Fruit fly (Drosophila melanogaster) whole organism, embryonic: Measurements from ENCODE around the gene CG14020.
A peak's percentile ranks its signal among the peaks of the same experiment; 100 is the strongest.

Source experiments
- Antp ChIP-seq: fragments of 200-800 bp; sonication (Bioruptor generic); optimal IDR thresholded peaks from 3 replicates; lab custom pipeline; 2016; ENCODE audit warnings: missing biosample characterization, missing genetic modification characterization
- Atf-2 ChIP-seq: fragments of 200-800 bp; sonication (Bioruptor generic); optimal IDR thresholded peaks from 2 replicates; lab custom pipeline; 2016; ENCODE audit warnings: missing biosample characterization, missing genetic modification characterization
- CG1024 ChIP-seq: fragments of 200-800 bp; sonication (Bioruptor generic); IDR thresholded peaks from 2 replicates; pipeline ENCODE4 v1.3.6; 2022; ENCODE audit warnings: missing biosample characterization, missing genetic modification characterization
- CG10267 ChIP-seq: fragments of 200-800 bp; sonication (Bioruptor generic); optimal IDR thresholded peaks from 2 replicates; lab custom pipeline; 2018; ENCODE audit warnings: missing biosample characterization, mild to moderate bottlenecking, missing genetic modification characterization, moderate library complexity
- CG10654 ChIP-seq: fragments of 200-800 bp; sonication (Bioruptor generic); optimal IDR thresholded peaks from 2 replicates; lab custom pipeline; 2016; ENCODE audit warnings: missing biosample characterization, missing genetic modification characterization
- CG10979 ChIP-seq: fragments of 200-800 bp; sonication (Bioruptor generic); optimal IDR thresholded peaks from 2 replicates; lab custom pipeline; 2018; ENCODE audit warnings: missing biosample characterization, mild to moderate bottlenecking, missing genetic modification characterization, moderate library complexity
- CG11696 ChIP-seq: fragments of 200-800 bp; sonication (Bioruptor generic); IDR thresholded peaks from 2 replicates; pipeline ENCODE4 v1.3.6; 2022; ENCODE audit warnings: missing biosample characterization, missing genetic modification characterization
- CG12236 ChIP-seq: fragments of 200-800 bp; sonication (Bioruptor generic); optimal IDR thresholded peaks from 2 replicates; lab custom pipeline; 2016; ENCODE audit warnings: missing biosample characterization, missing genetic modification characterization
- CG13287 ChIP-seq: fragments of 200-800 bp; sonication (Bioruptor generic); IDR thresholded peaks from 2 replicates; pipeline ENCODE4 v1.3.6; 2022; ENCODE audit warnings: missing biosample characterization, missing genetic modification characterization; ENCODE audit not compliant: partially characterized antibody
- CG13775 ChIP-seq: fragments of 200-800 bp; sonication (Bioruptor generic); optimal IDR thresholded peaks from 3 replicates; lab custom pipeline; 2017; ENCODE audit warnings: missing biosample characterization, mild to moderate bottlenecking, missing genetic modification characterization
- CG14710 ChIP-seq: fragments of 200-800 bp; sonication (Bioruptor generic); optimal IDR thresholded peaks from 3 replicates; lab custom pipeline; 2019; ENCODE audit warnings: missing biosample characterization, mild to moderate bottlenecking, missing genetic modification characterization, moderate library complexity
- CG15696 ChIP-seq: fragments of 200-800 bp; sonication (Bioruptor generic); optimal IDR thresholded peaks from 2 replicates; lab custom pipeline; 2019; ENCODE audit warnings: missing biosample characterization, mild to moderate bottlenecking, missing genetic modification characterization, moderate library complexity
- CG1603 ChIP-seq: fragments of 200-800 bp; sonication (Bioruptor generic); optimal IDR thresholded peaks from 2 replicates; lab custom pipeline; 2019; ENCODE audit warnings: missing biosample characterization, mild to moderate bottlenecking, missing genetic modification characterization, moderate library complexity
- CG3281 ChIP-seq: fragments of 200-800 bp; sonication (Bioruptor generic); optimal IDR thresholded peaks from 3 replicates; lab custom pipeline; 2017; ENCODE audit warnings: missing biosample characterization, mild to moderate bottlenecking, missing genetic modification characterization
- CG4328 ChIP-seq: fragments of 200-800 bp; sonication (Bioruptor generic); optimal IDR thresholded peaks from 3 replicates; lab custom pipeline; 2017; ENCODE audit warnings: missing biosample characterization, missing genetic modification reagents, missing genetic modification characterization
- CG43689 ChIP-seq: fragments of 200-800 bp; sonication (Bioruptor generic); IDR thresholded peaks from 2 replicates; pipeline ENCODE4 v1.3.6; 2022; ENCODE audit warnings: missing biosample characterization, missing genetic modification characterization
- CG4424 ChIP-seq: fragments of 200-800 bp; sonication (Bioruptor generic); optimal IDR thresholded peaks from 3 replicates; lab custom pipeline; 2016; ENCODE audit warnings: missing biosample characterization, missing genetic modification characterization
- CG7556 ChIP-seq: fragments of 200-800 bp; sonication (Bioruptor generic); optimal IDR thresholded peaks from 2 replicates; lab custom pipeline; 2017; ENCODE audit warnings: missing biosample characterization, mild to moderate bottlenecking, missing genetic modification characterization
- CG7928 ChIP-seq: fragments of 200-800 bp; sonication (Bioruptor generic); optimal IDR thresholded peaks from 2 replicates; lab custom pipeline; 2017; ENCODE audit warnings: missing biosample characterization, mild to moderate bottlenecking, missing genetic modification characterization
- CG8281 ChIP-seq: fragments of 200-800 bp; sonication (Bioruptor generic); optimal IDR thresholded peaks from 2 replicates; lab custom pipeline; 2018; ENCODE audit warnings: missing biosample characterization, mild to moderate bottlenecking, missing genetic modification characterization, moderate library complexity
- CG8765 ChIP-seq: fragments of 200-800 bp; sonication (Bioruptor generic); IDR thresholded peaks from 2 replicates; pipeline ENCODE4 v1.3.6; 2022; ENCODE audit warnings: missing biosample characterization, missing genetic modification characterization
- CG9727 ChIP-seq: fragments of 200-800 bp; sonication (Bioruptor generic); optimal IDR thresholded peaks from 3 replicates; lab custom pipeline; 2017; ENCODE audit warnings: missing biosample characterization, mild to moderate bottlenecking, missing genetic modification characterization
- Dip2 ChIP-seq: fragments of 200-800 bp; sonication (Bioruptor generic); IDR thresholded peaks from 2 replicates; pipeline ENCODE4 v1.3.6; 2022; ENCODE audit warnings: missing biosample characterization, missing genetic modification characterization
- Doc3 ChIP-seq: fragments of 200-800 bp; sonication (Bioruptor generic); IDR thresholded peaks from 3 replicates; pipeline ENCODE4 v1.3.6; 2022; ENCODE audit warnings: missing biosample characterization, missing genetic modification characterization; ENCODE audit not compliant: partially characterized antibody
- Hmx ChIP-seq: fragments of 200-800 bp; sonication (Bioruptor generic); optimal IDR thresholded peaks from 2 replicates; lab custom pipeline; 2016; ENCODE audit warnings: missing biosample characterization, missing genetic modification characterization
- Med ChIP-seq: fragments of 200-800 bp; sonication (Bioruptor generic); peaks from one replicate; lab custom pipeline; 2016; ENCODE audit warnings: missing biosample characterization, missing genetic modification characterization, mild to moderate bottlenecking, inconsistent platforms, moderate library complexity
- Meics ChIP-seq: fragments of 200-800 bp; sonication (Bioruptor generic); optimal IDR thresholded peaks from 2 replicates; lab custom pipeline; 2017; ENCODE audit warnings: missing biosample characterization, mild to moderate bottlenecking, missing genetic modification characterization
- NC2β ChIP-seq: fragments of 200-800 bp; sonication (Bioruptor generic); optimal IDR thresholded peaks from 2 replicates; lab custom pipeline; 2016; ENCODE audit warnings: missing biosample characterization, missing genetic modification characterization
- Nf-YC ChIP-seq: fragments of 200-800 bp; optimal IDR thresholded peaks from 3 replicates; lab custom pipeline; 2019; ENCODE audit warnings: missing biosample characterization, mild to moderate bottlenecking, missing genetic modification characterization, moderate library complexity
- Spps ChIP-seq: fragments of 200-800 bp; sonication (Bioruptor generic); optimal IDR thresholded peaks from 2 replicates; lab custom pipeline; 2018; ENCODE audit warnings: missing biosample characterization, mild to moderate bottlenecking, missing genetic modification characterization
- Trl ChIP-seq, 3 experiments: fragments of >200 bp in 2 of 3; fragments of 200-800 bp in 1 of 3; sonication (Bioruptor generic) in 1 of 3; optimal IDR thresholded peaks; 2 replicates in 1 of 3; 3 replicates in 2 of 3; lab custom pipeline; 2016 to 2017; ENCODE audit warnings: missing biosample characterization in 1 of 3, missing genetic modification characterization in 1 of 3
- Xrp1 ChIP-seq: fragments of 200-800 bp; sonication (Bioruptor generic); IDR thresholded peaks from 2 replicates; pipeline ENCODE4 v1.3.6; 2022; ENCODE audit warnings: missing biosample characterization, missing genetic modification characterization
- amos ChIP-seq: fragments of 200-800 bp; sonication (Bioruptor generic); IDR thresholded peaks from 2 replicates; pipeline ENCODE4 v1.3.6; 2022; ENCODE audit warnings: missing biosample characterization, missing genetic modification characterization; ENCODE audit not compliant: partially characterized antibody
- az2 ChIP-seq: fragments of 200-800 bp; sonication (Bioruptor generic); optimal IDR thresholded peaks from 3 replicates; lab custom pipeline; 2016; ENCODE audit warnings: missing biosample characterization, missing genetic modification characterization
- bowl ChIP-seq: fragments of 200-800 bp; sonication (Bioruptor generic); IDR thresholded peaks from 2 replicates; pipeline ENCODE4 v1.3.6; 2022; ENCODE audit warnings: missing biosample characterization, missing genetic modification characterization
- chinmo ChIP-seq: fragments of 200-800 bp; sonication (Bioruptor generic); IDR thresholded peaks from 4 replicates; pipeline ENCODE4 v1.3.6; 2022; ENCODE audit warnings: missing biosample characterization, missing genetic modification characterization; ENCODE audit not compliant: partially characterized antibody
- ci ChIP-seq: fragments of 200-800 bp; sonication (Bioruptor generic); IDR thresholded peaks from 3 replicates; pipeline ENCODE4 v1.3.6; 2022; ENCODE audit warnings: missing biosample characterization, missing genetic modification characterization
- dm ChIP-seq: fragments of 200-800 bp; sonication (Bioruptor generic); optimal IDR thresholded peaks from 3 replicates; lab custom pipeline; 2016; ENCODE audit warnings: missing biosample characterization, missing genetic modification characterization
- dmrt99B ChIP-seq: fragments of 200-800 bp; sonication (Bioruptor generic); optimal IDR thresholded peaks from 2 replicates; lab custom pipeline; 2018; ENCODE audit warnings: missing biosample characterization, mild to moderate bottlenecking, missing genetic modification characterization, moderate library complexity
- fd64A ChIP-seq: fragments of 200-800 bp; sonication (Bioruptor generic); optimal IDR thresholded peaks from 3 replicates; lab custom pipeline; 2018; ENCODE audit warnings: missing biosample characterization, mild to moderate bottlenecking, missing genetic modification characterization
- grn ChIP-seq: fragments of 200-800 bp; sonication (Bioruptor generic); optimal IDR thresholded peaks from 3 replicates; lab custom pipeline; 2017; ENCODE audit warnings: missing biosample characterization, missing genetic modification characterization
- hth ChIP-seq: fragments of >200 bp; optimal IDR thresholded peaks from 2 replicates; lab custom pipeline; 2017; ENCODE audit warnings: inconsistent platforms
- knrl ChIP-seq: fragments of 200-800 bp; sonication (Bioruptor generic); IDR thresholded peaks from 3 replicates; pipeline ENCODE4 v1.3.6; 2022; ENCODE audit warnings: missing biosample characterization, missing genetic modification characterization; ENCODE audit not compliant: partially characterized antibody
- maf-S ChIP-seq: fragments of 200-800 bp; sonication (Bioruptor generic); optimal IDR thresholded peaks from 2 replicates; lab custom pipeline; 2016; ENCODE audit warnings: missing biosample characterization, missing genetic modification characterization
- mam ChIP-seq: fragments of 200-800 bp; sonication (Bioruptor generic); optimal IDR thresholded peaks from 3 replicates; lab custom pipeline; 2016; ENCODE audit warnings: missing biosample characterization, missing genetic modification characterization
- pum ChIP-seq: fragments of 200-800 bp; sonication (Bioruptor generic); optimal IDR thresholded peaks from 2 replicates; lab custom pipeline; 2016; ENCODE audit warnings: missing biosample characterization, missing genetic modification characterization
- ro ChIP-seq: fragments of 200-800 bp; sonication (Bioruptor generic); IDR thresholded peaks from 2 replicates; pipeline ENCODE4 v1.3.6; 2022; ENCODE audit warnings: missing biosample characterization, missing genetic modification characterization
- sens ChIP-seq: fragments of 200-800 bp; sonication (Bioruptor generic); peaks from one replicate; lab custom pipeline; 2016; ENCODE audit warnings: missing biosample characterization, missing genetic modification characterization
- sisA ChIP-seq: fragments of 200-800 bp; sonication (Bioruptor generic); IDR thresholded peaks from 2 replicates; pipeline ENCODE4 v1.3.6; 2022; ENCODE audit warnings: missing biosample characterization, missing genetic modification characterization
- tna ChIP-seq: fragments of 200-800 bp; sonication (Bioruptor generic); IDR thresholded peaks from 2 replicates; pipeline ENCODE4 v1.3.6; 2022; ENCODE audit warnings: missing biosample characterization, missing genetic modification characterization; ENCODE audit not compliant: partially characterized antibody
- yki ChIP-seq: fragments of >200 bp; optimal IDR thresholded peaks from 3 replicates; lab custom pipeline; 2018
- z ChIP-seq: fragments of 200-800 bp; sonication (Bioruptor generic); IDR thresholded peaks from 3 replicates; pipeline ENCODE4 v1.3.6; 2022; ENCODE audit warnings: missing biosample characterization, missing genetic modification characterization

The CG14020 gene

dm6 chr2L:5491220-5491619, 26.3 kb upstream of the CG14020 start (continued):
- no peak for TF ChIP-seq CG12236 (GFP tag; lab: Kevin White, UChicago)
- no peak for TF ChIP-seq amos (GFP tag; lab: Robert Waterston, UW)
- TF ChIP-seq az2 (GFP tag; lab: Kevin White, UChicago) = peak; percentile 15
- TF ChIP-seq CG9727 = peak; percentile 49
- TF ChIP-seq dmrt99B (tag; lab: Kevin White, UChicago) = no peak
- no peak for TF ChIP-seq Trl (optimal IDR thresholded peaks at IDR 0.05; lab: Kevin White, UChicago)
- no peak for TF ChIP-seq Trl (GFP tag; optimal IDR thresholded peaks at IDR 0.05; lab: Kevin White, UChicago)
- TF ChIP-seq hth (lab: Kevin White, UChicago) = no peak
- no peak for TF ChIP-seq Dip2 (GFP tag; lab: Robert Waterston, UW)
- peak; percentile 24 for TF ChIP-seq CG14710 (tag; lab: Kevin White, UChicago)
- TF ChIP-seq CG4328 (GFP tag; lab: Kevin White, UChicago) = no peak
- peak; percentile 47 for TF ChIP-seq CG15696 (tag; lab: Kevin White, UChicago)
- TF ChIP-seq CG43689 = no peak
- TF ChIP-seq CG10979 (tag; lab: Kevin White, UChicago) = peak; percentile 51
- TF ChIP-seq Hmx (GFP tag; lab: Kevin White, UChicago) = no peak
- no peak for TF ChIP-seq Meics (GFP tag; lab: Kevin White, UChicago)
- no peak for TF ChIP-seq CG8281
- no peak for TF ChIP-seq CG7928 (GFP tag; lab: Kevin White, UChicago)
- peak; percentile 66 for TF ChIP-seq Med (GFP tag; lab: Kevin White, UChicago)
- no peak for TF ChIP-seq CG13287
- no peak for TF ChIP-seq mam (GFP tag; lab: Kevin White, UChicago)
- TF ChIP-seq fd64A (GFP tag; lab: Kevin White, UChicago) = no peak
- TF ChIP-seq ro (GFP tag; lab: Robert Waterston, UW) = no peak
- 0 out of 2 replicates have a peak, but pooled peaks have one; percentile 20 for TF ChIP-seq sisA (GFP tag; lab: Robert Waterston, UW)
- peak; percentile 31; the same call in 1 of the 3 replicates for TF ChIP-seq z (GFP tag; lab: Robert Waterston, UW)
- TF ChIP-seq Doc3 (GFP tag; lab: Robert Waterston, UW) = no peak
- TF ChIP-seq knrl (GFP tag; lab: Robert Waterston, UW) = no peak
- peak; percentile 5 for TF ChIP-seq NC2β (GFP tag; lab: Kevin White, UChicago)
- TF ChIP-seq chinmo (GFP tag; lab: Robert Waterston, UW) = no peak
- TF ChIP-seq Antp (GFP tag; lab: Kevin White, UChicago) = no peak
- peak; percentile 19 for TF ChIP-seq CG4424
- TF ChIP-seq CG10654 (GFP tag; lab: Kevin White, UChicago) = no peak
- no peak for TF ChIP-seq Atf-2 (GFP tag; lab: Kevin White, UChicago)
- TF ChIP-seq grn (GFP tag; lab: Kevin White, UChicago) = no peak
- peak; percentile 57; the same call in 1 of the 2 replicates for TF ChIP-seq Xrp1 (GFP tag; lab: Robert Waterston, UW)
- TF ChIP-seq CG3281 (GFP tag; lab: Kevin White, UChicago) = no peak
- peak; percentile 87 for TF ChIP-seq sens (GFP tag; lab: Kevin White, UChicago)
- TF ChIP-seq bowl (GFP tag; lab: Robert Waterston, UW) = no peak
- TF ChIP-seq Spps (tag; lab: Kevin White, UChicago) = peak; percentile 9
- no peak for TF ChIP-seq tna (GFP tag; lab: Robert Waterston, UW)
- TF ChIP-seq maf-S = no peak
- TF ChIP-seq CG1603 (tag; lab: Kevin White, UChicago) = peak; percentile 69
- peak; percentile 59; the same call in 1 of the 3 replicates for TF ChIP-seq ci (GFP tag; lab: Robert Waterston, UW)
- TF ChIP-seq dm (GFP tag; lab: Kevin White, UChicago) = no peak
- no peak for TF ChIP-seq CG7556 (GFP tag; lab: Kevin White, UChicago)
- TF ChIP-seq CG10267 = peak; percentile 15
- peak; percentile 34 for TF ChIP-seq pum (GFP tag; lab: Kevin White, UChicago)
- TF ChIP-seq yki (lab: Kevin White, UChicago) = no peak
- peak; percentile 12; the same call in 1 of the 2 replicates for TF ChIP-seq CG8765 (GFP tag; lab: Robert Waterston, UW)
- TF ChIP-seq CG11696 (GFP tag; lab: Robert Waterston, UW) = no peak
- TF ChIP-seq CG13775 (GFP tag; lab: Kevin White, UChicago) = peak; percentile 24
- TF ChIP-seq Nf-YC = no peak
- TF ChIP-seq CG1024 = no peak
